Worm (Caenorhabditis elegans) whole organism, young adult: ENCODE results near the gene nep-9.

Source experiments
- B0261.1 ChIP-seq: sonication (generic microtip); optimal IDR thresholded peaks from 2 replicates; lab custom pipeline; 2016; ENCODE audit warnings: mild to moderate bottlenecking, missing genetic modification characterization, moderate library complexity, missing compliant biosample characterization
- C06A6.2 ChIP-seq: fragments of 200-800 bp; sonication (Bioruptor generic); conservative IDR thresholded peaks from 2 replicates; pipeline ENCODE4 v1.3.6; 2022; ENCODE audit warnings: missing genetic modification characterization, missing compliant biosample characterization
- C17E4.6 ChIP-seq: fragments of 200-800 bp; sonication (Bioruptor generic); IDR thresholded peaks from 2 replicates; pipeline ENCODE4 v1.3.6; 2022; ENCODE audit warnings: missing genetic modification reagents, missing genetic modification characterization, missing compliant biosample characterization
- F22D6.2 ChIP-seq: sonication (generic microtip); optimal IDR thresholded peaks from 2 replicates; lab custom pipeline; 2016; ENCODE audit warnings: mild to moderate bottlenecking, missing genetic modification characterization, missing compliant biosample characterization
- F23B12.7 ChIP-seq: sonication (generic microtip); optimal IDR thresholded peaks from 2 replicates; lab custom pipeline; 2017; ENCODE audit warnings: missing genetic modification characterization, mild to moderate bottlenecking, missing compliant biosample characterization, antibody characterized with exemption, moderate library complexity; ENCODE audit not compliant: insufficient read depth
- F33H1.4 ChIP-seq: fragments of 200-800 bp; sonication (Bioruptor generic); IDR thresholded peaks from 2 replicates; pipeline ENCODE4 v1.3.6; 2022; ENCODE audit warnings: missing genetic modification reagents, missing genetic modification characterization, missing compliant biosample characterization
- F37B4.10 ChIP-seq: fragments of 200-800 bp; sonication (Bioruptor generic); IDR thresholded peaks from 2 replicates; pipeline ENCODE4 v1.3.6; 2022; ENCODE audit warnings: missing genetic modification characterization, missing compliant biosample characterization
- K12H6.12 ChIP-seq: fragments of 200-800 bp; sonication (Bioruptor generic); optimal IDR thresholded peaks from 2 replicates; lab custom pipeline; 2018; ENCODE audit warnings: mild to moderate bottlenecking, missing genetic modification characterization, missing compliant biosample characterization
- Y53G8AR.9 ChIP-seq: fragments of 200-800 bp; sonication (Bioruptor generic); conservative IDR thresholded peaks from 2 replicates; pipeline ENCODE4 v1.3.6; 2022; ENCODE audit warnings: missing genetic modification reagents, missing genetic modification characterization, missing compliant biosample characterization
- Y56A3A.18 ChIP-seq: fragments of 200-800 bp; sonication (Bioruptor generic); IDR thresholded peaks from 2 replicates; pipeline ENCODE4 v1.3.6; 2022; ENCODE audit warnings: missing genetic modification reagents, missing genetic modification characterization, missing compliant biosample characterization
- Y79H2A.3 ChIP-seq: fragments of 200-800 bp; sonication (Bioruptor generic); conservative IDR thresholded peaks from 2 replicates; pipeline ENCODE4 v1.3.6; 2022; ENCODE audit warnings: missing genetic modification reagents, missing genetic modification characterization, missing compliant biosample characterization
- ZK185.1 ChIP-seq: sonication (generic microtip); optimal IDR thresholded peaks from 2 replicates; lab custom pipeline; 2016; ENCODE audit warnings: mild to moderate bottlenecking, missing genetic modification characterization, missing compliant biosample characterization; ENCODE audit not compliant: poor library complexity, severe bottlenecking
- aptf-2 ChIP-seq: fragments of 200-800 bp; sonication (Bioruptor generic); conservative IDR thresholded peaks from 2 replicates; pipeline ENCODE4 v1.3.6; 2022; ENCODE audit warnings: missing genetic modification reagents, missing genetic modification characterization, missing compliant biosample characterization
- attf-6 ChIP-seq: fragments of 200-800 bp; sonication (Bioruptor generic); IDR thresholded peaks from 2 replicates; pipeline ENCODE4 v1.3.6; 2022; ENCODE audit warnings: missing genetic modification reagents, missing genetic modification characterization, missing compliant biosample characterization
- bed-1 ChIP-seq: fragments of 200-800 bp; sonication (Bioruptor generic); IDR thresholded peaks from 2 replicates; pipeline ENCODE4 v1.3.6; 2022; ENCODE audit warnings: missing genetic modification reagents, missing genetic modification characterization, missing compliant biosample characterization
- cebp-2 ChIP-seq: fragments of 200-800 bp; sonication (Bioruptor generic); IDR thresholded peaks from 2 replicates; pipeline ENCODE4 v1.3.6; 2022; ENCODE audit warnings: missing genetic modification characterization, missing compliant biosample characterization
- ceh-100 ChIP-seq: fragments of 200-800 bp; sonication (Bioruptor generic); IDR thresholded peaks from 2 replicates; pipeline ENCODE4 v1.3.6; 2022; ENCODE audit warnings: missing genetic modification reagents, missing genetic modification characterization, missing compliant biosample characterization
- ceh-91 ChIP-seq: fragments of 200-800 bp; sonication (Bioruptor generic); IDR thresholded peaks from 2 replicates; pipeline ENCODE4 v1.3.6; 2022; ENCODE audit warnings: missing genetic modification reagents, missing genetic modification characterization, missing compliant biosample characterization
- fkh-3 ChIP-seq: sonication (generic microtip); optimal IDR thresholded peaks from 2 replicates; lab custom pipeline; 2016; ENCODE audit warnings: mild to moderate bottlenecking, missing genetic modification characterization, missing compliant biosample characterization
- gei-17 ChIP-seq: fragments of 200-800 bp; sonication (Bioruptor generic); optimal IDR thresholded peaks from 2 replicates; lab custom pipeline; 2018; ENCODE audit warnings: mild to moderate bottlenecking, missing genetic modification characterization, missing compliant biosample characterization
- hlh-12 ChIP-seq: sonication (generic microtip); optimal IDR thresholded peaks from 2 replicates; lab custom pipeline; 2016; ENCODE audit warnings: missing genetic modification characterization, missing compliant biosample characterization
- hmg-1.2 ChIP-seq: fragments of 200-800 bp; sonication (Bioruptor generic); IDR thresholded peaks from 2 replicates; pipeline ENCODE4 v1.3.6; 2022; ENCODE audit warnings: missing genetic modification reagents, missing genetic modification characterization, missing compliant biosample characterization
- hsf-1 ChIP-seq: fragments of 200-800 bp; sonication (Bioruptor generic); IDR thresholded peaks from 2 replicates; pipeline ENCODE4 v1.3.6; 2022; ENCODE audit warnings: missing genetic modification reagents, missing genetic modification characterization, missing compliant biosample characterization
- let-526 ChIP-seq: fragments of 200-800 bp; sonication (Bioruptor generic); IDR thresholded peaks from 2 replicates; pipeline ENCODE4 v1.3.6; 2022; ENCODE audit warnings: missing genetic modification reagents, missing genetic modification characterization, missing compliant biosample characterization
- lin-40 ChIP-seq: sonication (generic microtip); optimal IDR thresholded peaks from 2 replicates; lab custom pipeline; 2016; ENCODE audit warnings: missing genetic modification characterization, mild to moderate bottlenecking, missing compliant biosample characterization, missing genotype, missing genetic modification reagents
- lin-54 ChIP-seq: fragments of 200-800 bp; sonication (Bioruptor generic); optimal IDR thresholded peaks from 2 replicates; lab custom pipeline; 2018; ENCODE audit warnings: mild to moderate bottlenecking, missing genetic modification characterization, missing compliant biosample characterization
- lir-1 ChIP-seq: fragments of 200-800 bp; sonication (Bioruptor generic); conservative IDR thresholded peaks from 2 replicates; pipeline ENCODE4 v1.3.6; 2022; ENCODE audit warnings: missing genetic modification reagents, missing genetic modification characterization, missing compliant biosample characterization
- lsy-27 ChIP-seq: sonication (generic microtip); optimal IDR thresholded peaks from 2 replicates; lab custom pipeline; 2017; ENCODE audit warnings: missing genetic modification characterization, mild to moderate bottlenecking, missing compliant biosample characterization, antibody characterized with exemption, missing genotype, borderline replicate concordance; ENCODE audit not compliant: insufficient read depth
- sdz-38 ChIP-seq: sonication (generic microtip); optimal IDR thresholded peaks from 2 replicates; lab custom pipeline; 2016; ENCODE audit warnings: missing genotype, missing genetic modification characterization, missing compliant biosample characterization
- snpc-1.1 ChIP-seq: sonication (generic microtip); optimal IDR thresholded peaks from 2 replicates; lab custom pipeline; 2017; ENCODE audit warnings: missing genetic modification characterization, mild to moderate bottlenecking, missing compliant biosample characterization, antibody characterized with exemption, moderate library complexity, missing genotype, missing genetic modification reagents; ENCODE audit not compliant: insufficient read depth
- snpc-4 ChIP-seq, 5 experiments: fragments of 150-350 bp in 1 of 5; sonication (generic microtip) in 4 of 5; optimal IDR thresholded peaks; 2 replicates each; lab custom pipeline; 2014 to 2018; ENCODE audit warnings: missing genetic modification characterization in 5 of 5, missing biosample characterization in 3 of 5, antibody characterized with exemption in 2 of 5, mild to moderate bottlenecking in 2 of 5, missing compliant biosample characterization in 2 of 5, missing genotype in 2 of 5, moderate library complexity in 2 of 5, missing genetic modification reagents in 1 of 5
- somi-1 ChIP-seq: fragments of 200-800 bp; sonication (Bioruptor generic); optimal IDR thresholded peaks from 2 replicates; lab custom pipeline; 2018; ENCODE audit warnings: mild to moderate bottlenecking, missing genetic modification characterization, missing compliant biosample characterization
- sptf-2 ChIP-seq: fragments of 200-800 bp; sonication (Bioruptor generic); optimal IDR thresholded peaks from 2 replicates; lab custom pipeline; 2018; ENCODE audit warnings: mild to moderate bottlenecking, missing genetic modification characterization, missing compliant biosample characterization
- tbx-9 ChIP-seq: sonication (generic microtip); optimal IDR thresholded peaks from 2 replicates; lab custom pipeline; 2016; ENCODE audit warnings: borderline replicate concordance, missing genetic modification characterization, inconsistent platforms, missing compliant biosample characterization
- tlf-1 ChIP-seq: fragments of 200-800 bp; sonication (Bioruptor generic); optimal IDR thresholded peaks from 2 replicates; lab custom pipeline; 2018; ENCODE audit warnings: mild to moderate bottlenecking, missing genetic modification characterization, missing compliant biosample characterization
- unc-130 ChIP-seq: sonication (generic microtip); optimal IDR thresholded peaks from 2 replicates; lab custom pipeline; 2016; ENCODE audit warnings: missing genetic modification reagents, missing genetic modification characterization, missing compliant biosample characterization
- zfh-2 ChIP-seq: fragments of 200-800 bp; sonication (Bioruptor generic); conservative IDR thresholded peaks from 2 replicates; pipeline ENCODE4 v1.3.6; 2022; ENCODE audit warnings: missing genetic modification reagents, missing genetic modification characterization, missing compliant biosample characterization
- ztf-25 ChIP-seq: fragments of 200-800 bp; sonication (Bioruptor generic); IDR thresholded peaks from 2 replicates; pipeline ENCODE4 v1.3.6; 2022; ENCODE audit warnings: missing genetic modification reagents, missing genetic modification characterization, missing compliant biosample characterization
- ztf-28 ChIP-seq: fragments of 200-800 bp; sonication (Bioruptor generic); IDR thresholded peaks from 2 replicates; pipeline ENCODE4 v1.3.6; 2022; ENCODE audit warnings: missing genetic modification reagents, missing genetic modification characterization, missing compliant biosample characterization
- ztf-6 ChIP-seq: fragments of 200-800 bp; sonication (Bioruptor generic); IDR thresholded peaks from 2 replicates; pipeline ENCODE4 v1.3.6; 2022; ENCODE audit warnings: missing genetic modification reagents, missing genetic modification characterization, missing compliant biosample characterization

Gene nep-9

DNA sequence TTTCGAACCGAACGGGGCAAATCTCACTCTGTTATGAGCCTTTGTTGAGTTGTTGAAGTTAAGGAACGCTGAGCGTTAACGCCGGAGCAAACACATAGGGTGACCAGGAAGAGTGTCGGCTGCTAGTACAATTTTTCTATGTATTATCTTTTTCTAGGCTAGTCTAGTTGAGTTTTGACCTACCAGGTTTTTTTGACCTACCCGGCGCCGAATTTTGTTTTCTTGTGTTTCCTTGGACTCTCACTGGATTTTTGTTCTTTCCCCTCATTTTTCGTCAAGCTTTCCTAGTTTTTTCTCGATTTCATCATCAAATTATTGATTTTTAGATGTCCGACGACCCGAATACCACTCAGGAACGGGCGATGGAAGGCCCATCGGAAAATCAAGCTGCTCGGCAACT, 17.6 kb downstream of the nep-9 start, which contains the start of gene T06D4.1 (continued):
- TF ChIP-seq aptf-2 (GFP tag; lab: Robert Waterston, UW) (0 out of 2 replicates have a peak, but pooled peaks have one; percentile 5), hsf-1 (GFP tag; lab: Robert Waterston, UW) (no peak), unc-130 (GFP tag; lab: Kevin White, UChicago) (no peak), bed-1 (GFP tag; lab: Robert Waterston, UW) (no peak), hlh-12 (tag; lab: Kevin White, UChicago) (no peak)

DNA sequence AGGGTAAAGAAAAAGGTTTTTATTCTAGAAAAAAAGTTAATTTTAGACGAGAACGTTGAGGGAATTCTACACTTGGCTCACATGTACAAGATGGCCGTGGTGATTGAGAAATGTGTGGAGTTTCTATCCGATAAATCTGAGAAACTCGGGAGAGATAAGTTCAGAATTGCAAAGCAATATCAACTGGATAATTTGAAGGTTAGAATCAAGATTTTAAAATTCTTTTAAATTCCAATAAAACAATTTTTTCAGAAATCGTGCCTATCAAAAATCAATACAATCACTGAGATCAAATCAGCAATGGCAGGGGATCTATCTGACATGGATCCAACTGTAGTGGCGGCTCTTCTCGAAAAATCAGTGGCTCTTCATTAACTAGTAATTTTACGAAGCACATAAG, 20.8 kb downstream of the nep-9 start, which contains the start of gene Y49F6C.2:
Y49F6C.2 (plus strand) TSS at position 301 of the 400 bp plus-strand sequence.
- TF ChIP-seq attf-6 (GFP tag; lab: Robert Waterston, UW) = no peak
- TF ChIP-seq C06A6.2 = no peak
- no peak for TF ChIP-seq snpc-4 (GFP tag; optimal IDR thresholded peaks at IDR 0.05; lab: Kevin White, UChicago)
- TF ChIP-seq snpc-4 (tag; optimal IDR thresholded peaks at IDR 0.05; lab: Kevin White, UChicago) = no peak
- no peak for TF ChIP-seq F22D6.2 (tag; lab: Kevin White, UChicago)
- no peak for TF ChIP-seq snpc-1.1 (tag; lab: Kevin White, UChicago)
- no peak for TF ChIP-seq Y56A3A.18 (GFP tag; lab: Robert Waterston, UW)
- no peak for TF ChIP-seq lir-1 (GFP tag; lab: Robert Waterston, UW)

DNA sequence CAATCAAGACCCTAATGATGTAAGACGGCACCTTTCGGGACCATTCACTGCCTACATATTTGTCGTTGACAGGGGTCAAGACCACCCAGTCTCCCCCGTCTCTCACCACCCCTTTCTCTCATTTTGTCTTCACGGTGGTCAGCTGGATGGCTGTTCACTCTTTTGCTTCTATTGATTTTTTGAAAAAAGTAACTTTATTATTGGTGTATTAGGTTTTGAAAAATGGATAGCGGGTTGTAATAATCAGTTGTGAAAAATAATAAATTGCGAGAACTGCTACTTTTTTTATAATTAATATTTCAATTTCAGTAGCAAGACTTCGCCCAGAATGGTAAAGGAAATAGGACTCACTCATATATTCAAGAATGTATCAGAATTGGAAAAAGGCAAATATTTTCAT, 22.3 kb downstream of the nep-9 start, which contains the start of gene bath-9:
bath-9 (plus strand) TSS at position 301 of the 400 bp plus-strand sequence.
- TF ChIP-seq F23B12.7 = no peak
- no peak for TF ChIP-seq F33H1.4 (GFP tag; lab: Robert Waterston, UW)
- TF ChIP-seq lsy-27 = no peak

DNA sequence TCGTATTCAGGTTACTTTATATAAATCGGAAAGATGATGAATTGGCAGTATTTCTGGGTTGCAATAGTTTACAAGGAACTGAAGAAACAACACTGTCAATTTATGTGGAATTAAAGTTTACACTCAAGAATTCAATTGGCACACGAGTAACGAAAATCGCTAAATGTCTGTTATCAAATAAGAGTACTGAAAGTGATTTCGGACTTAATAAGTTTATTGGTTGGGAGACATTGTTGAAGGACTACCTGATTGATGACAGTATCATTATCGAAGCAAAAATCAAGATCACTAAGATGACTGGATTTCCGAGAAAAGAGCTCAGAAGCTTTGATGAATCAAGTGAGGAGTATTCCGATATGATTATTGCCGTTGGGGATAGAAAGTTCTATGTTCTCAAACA, 23.8 kb downstream of the nep-9 start:
- TF ChIP-seq Y53G8AR.9 (GFP tag; lab: Robert Waterston, UW) = no peak
- no peak for TF ChIP-seq tlf-1
- no peak for TF ChIP-seq let-526 (GFP tag; lab: Robert Waterston, UW)
- TF ChIP-seq ceh-100 (GFP tag; lab: Robert Waterston, UW) = no peak
- no peak for TF ChIP-seq unc-130 (GFP tag; lab: Kevin White, UChicago)
- no peak for TF ChIP-seq somi-1 (GFP tag; lab: Kevin White, UChicago)
- TF ChIP-seq sptf-2 (GFP tag; lab: Kevin White, UChicago) = no peak
- no peak for TF ChIP-seq ztf-6 (GFP tag; lab: Robert Waterston, UW)
- TF ChIP-seq C17E4.6 (GFP tag; lab: Robert Waterston, UW) = no peak
- TF ChIP-seq lin-40 (tag; lab: Kevin White, UChicago) = no peak
- no peak for TF ChIP-seq F33H1.4 (GFP tag; lab: Robert Waterston, UW)
- no peak for TF ChIP-seq gei-17
- no peak for TF ChIP-seq tbx-9
- no peak for TF ChIP-seq ztf-28 (GFP tag; lab: Robert Waterston, UW)
- TF ChIP-seq fkh-3 (tag; lab: Kevin White, UChicago) = no peak

DNA sequence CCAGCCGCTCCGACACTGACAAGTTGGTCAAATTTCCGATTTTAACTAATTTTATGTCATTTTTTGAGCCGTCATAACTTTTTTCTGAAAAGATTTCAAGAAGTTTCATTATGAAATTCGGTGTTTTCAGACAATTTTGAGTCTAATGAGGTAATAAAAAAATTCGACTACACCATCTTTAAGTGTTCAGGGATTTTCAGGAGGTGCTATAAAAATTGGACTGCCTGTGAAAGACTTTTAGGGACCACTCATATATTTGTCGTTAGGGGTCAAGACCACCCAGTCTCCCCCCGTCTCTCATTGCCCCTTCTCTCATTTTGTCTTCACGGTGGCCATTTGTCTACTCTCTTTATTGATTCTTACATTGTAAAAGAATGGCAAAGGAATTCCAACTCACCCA, 24.3 kb downstream of the nep-9 start, which contains the start of gene bath-10:
bath-10 (plus strand) TSS at position 301 of the 400 bp plus-strand sequence.
- TF ChIP-seq sdz-38 (tag; lab: Kevin White, UChicago) = no peak
- no peak for TF ChIP-seq K12H6.12 (tag; lab: Kevin White, UChicago)
- no peak for TF ChIP-seq unc-130 (GFP tag; lab: Kevin White, UChicago)
- no peak for TF ChIP-seq ceh-91 (GFP tag; lab: Robert Waterston, UW)
- TF ChIP-seq gei-17 = no peak
- TF ChIP-seq B0261.1 (tag; lab: Kevin White, UChicago) = no peak
- no peak for TF ChIP-seq zfh-2
- TF ChIP-seq hmg-1.2 (GFP tag; lab: Robert Waterston, UW) = no peak
- TF ChIP-seq ZK185.1 (tag; lab: Kevin White, UChicago) = no peak
- TF ChIP-seq lin-54 (GFP tag; lab: Kevin White, UChicago) = no peak
- no peak for TF ChIP-seq Y79H2A.3 (GFP tag; lab: Robert Waterston, UW)
- no peak for TF ChIP-seq F37B4.10 (GFP tag; lab: Robert Waterston, UW)
- no peak for TF ChIP-seq cebp-2 (GFP tag; lab: Robert Waterston, UW)
- TF ChIP-seq ztf-25 = no peak
- no peak for TF ChIP-seq Y53G8AR.9 (GFP tag; lab: Robert Waterston, UW)
- TF ChIP-seq, all 124 proteins: peak for 0
